Worm (Caenorhabditis elegans): ENCODE results near the gene C11H1.5.

C11H1.5 gene

ce11 chrX:14255973-14256372 lies 47.0 kb downstream of the C11H1.5 start, which contains the start of gene E02H4.7:
Gene E02H4.7 (plus strand): TSS chrX:14256273.
- no peak for TF ChIP-seq madf-5 (GFP tag; IDR thresholded peaks at IDR 0.05)
- TF ChIP-seq zip-11 (GFP tag; IDR thresholded peaks at IDR 0.05): no peak
- no peak for TF ChIP-seq snpc-1.2 (GFP tag; IDR thresholded peaks at IDR 0.05)
- TF ChIP-seq lin-1 (GFP tag; IDR thresholded peaks at IDR 0.05): no peak
- no peak for TF ChIP-seq F44E2.7 (GFP tag; IDR thresholded peaks at IDR 0.05)
- no peak for TF ChIP-seq aly-2 (tag; optimal IDR thresholded peaks at IDR 0.05)
- no peak for TF ChIP-seq T20F7.1 (GFP tag; optimal IDR thresholded peaks at IDR 0.05)
- no peak for TF ChIP-seq lim-7 (GFP tag; IDR thresholded peaks at IDR 0.05)
- TF ChIP-seq F49E8.2 (tag; optimal IDR thresholded peaks at IDR 0.05; ENCODE audit: borderline replicate concordance): no peak
- no peak for TF ChIP-seq F26F4.8 (GFP tag; conservative IDR thresholded peaks at IDR 0.05)
- no peak for TF ChIP-seq egl-27 (tag; optimal IDR thresholded peaks at IDR 0.05)
- no peak for TF ChIP-seq lin-15B (tag; optimal IDR thresholded peaks at IDR 0.05)
- TF ChIP-seq arid-1 (GFP tag; conservative IDR thresholded peaks at IDR 0.05): no peak
- no peak for TF ChIP-seq ceh-28 (tag; optimal IDR thresholded peaks at IDR 0.05)
- TF ChIP-seq jun-1 (tag; optimal IDR thresholded peaks at IDR 0.05): no peak

- TF ChIP-seq pha-4 (GFP tag; IDR thresholded peaks at IDR 0.05) (no peak), pha-4 (tag; optimal IDR thresholded peaks at IDR 0.05) (no peak), mxl-2 (GFP tag; conservative IDR thresholded peaks at IDR 0.05) (no peak), zip-2 (tag; optimal IDR thresholded peaks at IDR 0.05) (no peak), mdl-1 (tag; optimal IDR thresholded peaks at IDR 0.05) (no peak), set-16 (GFP tag; IDR thresholded peaks at IDR 0.05) (no peak), ceh-20 (GFP tag; IDR thresholded peaks at IDR 0.05) (no peak), nhr-25 (tag; optimal IDR thresholded peaks at IDR 0.05; ENCODE audit: borderline replicate concordance, insufficient read depth) (no peak), zag-1 (tag; optimal IDR thresholded peaks at IDR 0.05) (no peak), F37D6.2 (tag; optimal IDR thresholded peaks at IDR 0.05) (no peak), nhr-76 (tag; optimal IDR thresholded peaks at IDR 0.05) (no peak), ztf-11 (tag; optimal IDR thresholded peaks at IDR 0.05) (no peak), lin-1 (GFP tag; IDR thresholded peaks at IDR 0.05) (no peak), madf-9 (GFP tag; conservative IDR thresholded peaks at IDR 0.05) (no peak), ama-1 (optimal IDR thresholded peaks at IDR 0.05) (no peak), R02D3.7 (tag; optimal IDR thresholded peaks at IDR 0.05) (no peak), lin-39 (tag; optimal IDR thresholded peaks at IDR 0.05) (no peak), vab-7 (GFP tag; IDR thresholded peaks at IDR 0.05) (no peak), Y75B8A.6 (GFP tag; IDR thresholded peaks at IDR 0.05) (no peak)
These were observed 47.9 kb downstream of the C11H1.5 start, which contains the start of gene E02H4.5 for ce11 chrX:14255031-14255430. Gene E02H4.5 (minus strand): TSS chrX:14255131.

- TF ChIP-seq fos-1 (tag; optimal IDR thresholded peaks at IDR 0.05) (no peak), daf-8 (GFP tag; IDR thresholded peaks at IDR 0.05) (no peak), Y48G9A.11 (GFP tag; IDR thresholded peaks at IDR 0.05) (no peak), unc-39 (tag; optimal IDR thresholded peaks at IDR 0.05) (no peak), dmd-6 (GFP tag; IDR thresholded peaks at IDR 0.05) (no peak)
These were observed 50.9 kb downstream of the C11H1.5 start, which contains the start of gene E02H4.6 for ce11 chrX:14252042-14252441. Gene E02H4.6 (minus strand): TSS chrX:14252142.
